Worm (Caenorhabditis elegans): ENCODE data around the gene kel-3.

Gene kel-3

ce11 chrIII:13462965-13463783 is 1.4 kb upstream of the kel-3 start, which contains the start of gene ant-1.1 (continued):
- TF ChIP-seq nhr-28 (tag; optimal IDR thresholded peaks at IDR 0.05) = peak; percentile 52
- TF ChIP-seq zfp-2 (tag; optimal IDR thresholded peaks at IDR 0.05) = peak; percentile 98
- peak; percentile 71 for TF ChIP-seq daf-19 (GFP tag; conservative IDR thresholded peaks at IDR 0.05)
- TF ChIP-seq arid-1 (GFP tag; conservative IDR thresholded peaks at IDR 0.05) = peak; percentile 90
- peak; percentile 95 for TF ChIP-seq mes-2 (tag; optimal IDR thresholded peaks at IDR 0.05; ENCODE audit: poor library complexity, severe bottlenecking)
- peak; percentile 93 for TF ChIP-seq nhr-42 (GFP tag; IDR thresholded peaks at IDR 0.05)
- peak; percentile 91 for TF ChIP-seq lin-13 (GFP tag; optimal IDR thresholded peaks at IDR 0.05)
- no peak for TF ChIP-seq dmd-8 (GFP tag; IDR thresholded peaks at IDR 0.05)
- peak; percentile 89 for TF ChIP-seq nhr-11 (tag; optimal IDR thresholded peaks at IDR 0.05)
- peak; percentile 97 for TF ChIP-seq ama-1 (optimal IDR thresholded peaks at IDR 0.05)
- peak; percentile 47; the same call in 1 of the 2 replicates for TF ChIP-seq Y48G9A.11 (GFP tag; IDR thresholded peaks at IDR 0.05)
- TF ChIP-seq tag-97 (GFP tag; IDR thresholded peaks at IDR 0.05) = no peak
- TF ChIP-seq lir-3 (tag; optimal IDR thresholded peaks at IDR 0.05) = no peak
- peak; percentile 70 for TF ChIP-seq spr-3 (GFP tag; optimal IDR thresholded peaks at IDR 0.05)
- no peak; the same call in 1 of the 2 replicates for TF ChIP-seq nhr-41 (GFP tag; IDR thresholded peaks at IDR 0.05)
- TF ChIP-seq hmg-1.1 (GFP tag; IDR thresholded peaks at IDR 0.05) = peak; percentile 92
- peak; percentile 91 for TF ChIP-seq zfp-3 (GFP tag; conservative IDR thresholded peaks at IDR 0.05)
- TF ChIP-seq T26A8.4 (GFP tag; IDR thresholded peaks at IDR 0.05) = peak; percentile 94
- TF ChIP-seq nhr-25 (tag; optimal IDR thresholded peaks at IDR 0.05; ENCODE audit: borderline replicate concordance, insufficient read depth) = peak; percentile 82
- TF ChIP-seq unc-39 (tag; optimal IDR thresholded peaks at IDR 0.05) = no peak
- 0 out of 2 replicates have a peak, but pooled peaks have one; percentile 59 for TF ChIP-seq vab-7 (GFP tag; IDR thresholded peaks at IDR 0.05)
- TF ChIP-seq nhr-102 (tag; optimal IDR thresholded peaks at IDR 0.05) = peak; percentile 84
- peak; percentile 85 for TF ChIP-seq F37D6.2 (tag; optimal IDR thresholded peaks at IDR 0.05)
- peak; percentile 95 for TF ChIP-seq set-16 (GFP tag; IDR thresholded peaks at IDR 0.05)
- peak; percentile 63 for TF ChIP-seq nhr-48 (tag; optimal IDR thresholded peaks at IDR 0.05)
- TF ChIP-seq dve-1 (tag; optimal IDR thresholded peaks at IDR 0.05; ENCODE audit: insufficient read depth) = peak; percentile 93
- no peak for TF ChIP-seq zag-1 (tag; optimal IDR thresholded peaks at IDR 0.05)
- TF ChIP-seq nhr-77 (tag; optimal IDR thresholded peaks at IDR 0.05) = peak; percentile 84
- TF ChIP-seq nhr-111 (GFP tag; optimal IDR thresholded peaks at IDR 0.05) = no peak
- TF ChIP-seq tra-1 (GFP tag; IDR thresholded peaks at IDR 0.05) = peak; percentile 81
- TF ChIP-seq lsy-2 (tag; optimal IDR thresholded peaks at IDR 0.05) = peak; percentile 98 to 99
- TF ChIP-seq aly-2 (tag; optimal IDR thresholded peaks at IDR 0.05) = no peak
- no peak for TF ChIP-seq lin-39 (tag; optimal IDR thresholded peaks at IDR 0.05)
- TF ChIP-seq dmd-6 (GFP tag; IDR thresholded peaks at IDR 0.05) = peak; percentile 89
- TF ChIP-seq hlh-30 (tag; optimal IDR thresholded peaks at IDR 0.05; ENCODE audit: insufficient read depth) = peak; percentile 91
- TF ChIP-seq nhr-6 (tag; optimal IDR thresholded peaks at IDR 0.05) = peak; percentile 86
- TF ChIP-seq ceh-82 (tag; optimal IDR thresholded peaks at IDR 0.05) = no peak
- 0 out of 2 replicates have a peak, but pooled peaks have one; percentile 36 for TF ChIP-seq php-3 (GFP tag; IDR thresholded peaks at IDR 0.05)
- TF ChIP-seq attf-4 (tag; optimal IDR thresholded peaks at IDR 0.05) = no peak
- no peak for TF ChIP-seq zip-11 (GFP tag; IDR thresholded peaks at IDR 0.05)
- TF ChIP-seq egl-43 (GFP tag; IDR thresholded peaks at IDR 0.05) = peak; percentile 88
- peak; percentile 94 for TF ChIP-seq hlh-11 (tag; optimal IDR thresholded peaks at IDR 0.05)
- TF ChIP-seq R02D3.7 (tag; optimal IDR thresholded peaks at IDR 0.05) = no peak
- TF ChIP-seq madf-9 (GFP tag; conservative IDR thresholded peaks at IDR 0.05) = peak; percentile 85
- peak in 1 of 2 experiments; percentile 90 for TF ChIP-seq hif-1 (tag; optimal IDR thresholded peaks at IDR 0.05)
- TF ChIP-seq madf-5 (GFP tag; IDR thresholded peaks at IDR 0.05) = no peak
- TF ChIP-seq ceh-20 (GFP tag; IDR thresholded peaks at IDR 0.05) = peak; percentile 85
- no peak for TF ChIP-seq ceh-62 (tag; optimal IDR thresholded peaks at IDR 0.05)
- TF ChIP-seq gei-8 (GFP tag; optimal IDR thresholded peaks at IDR 0.05) = peak; percentile 56

Data from whole organism, L4 larva.